Worm (Caenorhabditis elegans) whole organism, L1 larva: ENCODE data around the gene C28C12.11.
A peak's percentile ranks its signal among the peaks of the same experiment; 100 is the strongest.

Source experiments
- C16A3.4 ChIP-seq: fragments of 150-350 bp; optimal IDR thresholded peaks from 2 replicates; lab custom pipeline; 2014; ENCODE audit warnings: missing biosample characterization, missing genetic modification characterization
- C34B4.2 ChIP-seq: sonication (generic microtip); optimal IDR thresholded peaks from 2 replicates; lab custom pipeline; 2017; ENCODE audit warnings: mild to moderate bottlenecking, missing genetic modification characterization, missing compliant biosample characterization
- F16B12.6 ChIP-seq: fragments of 150-350 bp; optimal IDR thresholded peaks from 2 replicates; lab custom pipeline; 2014; ENCODE audit warnings: missing biosample characterization, missing genetic modification characterization
- Y116A8C.19 ChIP-seq: sonication (generic microtip); optimal IDR thresholded peaks from 2 replicates; lab custom pipeline; 2016; ENCODE audit warnings: missing compliant biosample characterization, missing genetic modification characterization, borderline replicate concordance
- alr-1 ChIP-seq: fragments of 200-800 bp; sonication (Bioruptor generic); optimal IDR thresholded peaks from 2 replicates; lab custom pipeline; 2018; ENCODE audit warnings: borderline replicate concordance, mild to moderate bottlenecking, missing genetic modification characterization, missing compliant biosample characterization
- aly-2 ChIP-seq: fragments of 150-350 bp; optimal IDR thresholded peaks from 2 replicates; lab custom pipeline; 2014; ENCODE audit warnings: missing biosample characterization, missing genetic modification characterization
- blmp-1 ChIP-seq: fragments of 150-350 bp; optimal IDR thresholded peaks from 2 replicates; lab custom pipeline; 2014; ENCODE audit warnings: missing biosample characterization, missing genetic modification characterization
- ceh-8 ChIP-seq: fragments of 200-800 bp; sonication (Bioruptor generic); optimal IDR thresholded peaks from 2 replicates; lab custom pipeline; 2018; ENCODE audit warnings: mild to moderate bottlenecking, missing genetic modification characterization, moderate library complexity, missing compliant biosample characterization
- ceh-82 ChIP-seq, 3 experiments: fragments of 150-350 bp in 1 of 3; sonication (generic microtip) in 2 of 3; optimal IDR thresholded peaks; 2 replicates each; lab custom pipeline; 2014 to 2017; ENCODE audit warnings: missing biosample characterization in 3 of 3, missing genetic modification characterization in 3 of 3
- ceh-90 ChIP-seq: sonication (generic microtip); optimal IDR thresholded peaks from 2 replicates; lab custom pipeline; 2016; ENCODE audit warnings: missing genetic modification characterization, missing compliant biosample characterization
- dpl-1 ChIP-seq, 3 experiments: fragments of 150-350 bp in 2 of 3; sonication (generic microtip) in 1 of 3; optimal IDR thresholded peaks; 2 replicates each; lab custom pipeline; 2014 to 2017; ENCODE audit warnings: missing biosample characterization in 3 of 3, missing genetic modification characterization in 3 of 3, missing genetic modification reagents in 3 of 3
- dsc-1 ChIP-seq: sonication (generic microtip); optimal IDR thresholded peaks from 2 replicates; lab custom pipeline; 2016; ENCODE audit warnings: mild to moderate bottlenecking, missing genetic modification characterization, missing compliant biosample characterization
- egl-13 ChIP-seq: sonication (generic microtip); optimal IDR thresholded peaks from 2 replicates; lab custom pipeline; 2016; ENCODE audit warnings: missing genotype, missing genetic modification reagents, missing genetic modification characterization, missing compliant biosample characterization
- egl-27 ChIP-seq, 2 experiments: fragments of 150-350 bp in 1 of 2; sonication (generic microtip); optimal IDR thresholded peaks; 3 replicates each; lab custom pipeline; 2017 to 2018; ENCODE audit warnings: missing biosample characterization in 2 of 2, missing genetic modification characterization in 2 of 2, missing genetic modification reagents in 2 of 2
- elt-2 ChIP-seq: sonication (generic microtip); optimal IDR thresholded peaks from 2 replicates; lab custom pipeline; 2016; ENCODE audit warnings: missing genetic modification characterization, mild to moderate bottlenecking, inconsistent platforms, missing compliant biosample characterization, missing genetic modification reagents
- ets-5 ChIP-seq: fragments of 200-800 bp; sonication (Bioruptor generic); IDR thresholded peaks from 2 replicates; pipeline ENCODE4 v1.3.6; 2022; ENCODE audit warnings: missing genetic modification characterization, missing compliant biosample characterization
- fkh-8 ChIP-seq: sonication (generic microtip); optimal IDR thresholded peaks from 2 replicates; lab custom pipeline; 2016; ENCODE audit warnings: mild to moderate bottlenecking, missing genetic modification characterization, missing compliant biosample characterization
- hlh-17 ChIP-seq: fragments of 200-800 bp; sonication (Bioruptor generic); optimal IDR thresholded peaks from 2 replicates; lab custom pipeline; 2018; ENCODE audit warnings: missing genetic modification characterization, mild to moderate bottlenecking, missing compliant biosample characterization, moderate library complexity, borderline replicate concordance
- hlh-4 ChIP-seq: sonication (generic microtip); optimal IDR thresholded peaks from 2 replicates; lab custom pipeline; 2016; ENCODE audit warnings: mild to moderate bottlenecking, missing genetic modification characterization, missing compliant biosample characterization
- irx-1 ChIP-seq: sonication (generic microtip); optimal IDR thresholded peaks from 2 replicates; lab custom pipeline; 2016; ENCODE audit warnings: missing genetic modification characterization, missing compliant biosample characterization
- jun-1 ChIP-seq: fragments of 150-350 bp; optimal IDR thresholded peaks from 2 replicates; lab custom pipeline; 2014; ENCODE audit warnings: missing biosample characterization, missing genetic modification reagents, missing genetic modification characterization
- lin-14 ChIP-seq: fragments of 200-800 bp; sonication (Bioruptor generic); optimal IDR thresholded peaks from 2 replicates; lab custom pipeline; 2018; ENCODE audit warnings: mild to moderate bottlenecking, missing genetic modification characterization, moderate library complexity, missing compliant biosample characterization
- lin-35 ChIP-seq, 2 experiments: fragments of 150-350 bp; optimal IDR thresholded peaks; 2 replicates each; lab custom pipeline; 2014; ENCODE audit warnings: missing biosample characterization in 2 of 2, missing genetic modification characterization in 2 of 2, missing genetic modification reagents in 2 of 2
- lsy-2 ChIP-seq, 2 experiments: fragments of 150-350 bp; optimal IDR thresholded peaks; 2 replicates each; lab custom pipeline; 2014; ENCODE audit warnings: missing biosample characterization in 2 of 2, missing genetic modification characterization in 2 of 2
- mdl-1 ChIP-seq, 2 experiments: fragments of 150-350 bp; optimal IDR thresholded peaks; 2 replicates each; lab custom pipeline; 2014 to 2017; ENCODE audit warnings: missing biosample characterization in 2 of 2, missing genetic modification characterization in 2 of 2, inconsistent platforms in 1 of 2
- mep-1 ChIP-seq: fragments of 150-350 bp; optimal IDR thresholded peaks from 2 replicates; lab custom pipeline; 2014; ENCODE audit warnings: missing biosample characterization, missing genetic modification characterization
- nhr-12 ChIP-seq: sonication (generic microtip); optimal IDR thresholded peaks from 2 replicates; lab custom pipeline; 2017; ENCODE audit warnings: missing biosample characterization, missing genetic modification characterization
- nhr-20 ChIP-seq: sonication (generic microtip); optimal IDR thresholded peaks from 2 replicates; lab custom pipeline; 2016; ENCODE audit warnings: mild to moderate bottlenecking, missing genetic modification characterization, missing compliant biosample characterization
- nhr-28 ChIP-seq: fragments of 150-350 bp; optimal IDR thresholded peaks from 2 replicates; lab custom pipeline; 2014; ENCODE audit warnings: missing biosample characterization, missing genetic modification characterization
- nhr-71 ChIP-seq: sonication (generic microtip); optimal IDR thresholded peaks from 2 replicates; lab custom pipeline; 2016; ENCODE audit warnings: mild to moderate bottlenecking, missing genetic modification characterization, moderate library complexity, missing compliant biosample characterization
- nhr-76 ChIP-seq: sonication (generic microtip); optimal IDR thresholded peaks from 2 replicates; lab custom pipeline; 2017; ENCODE audit warnings: missing biosample characterization, missing genetic modification characterization
- nhr-77 ChIP-seq: fragments of 150-350 bp; optimal IDR thresholded peaks from 2 replicates; lab custom pipeline; 2014; ENCODE audit warnings: missing biosample characterization, missing genetic modification characterization
- nhr-85 ChIP-seq: sonication (generic microtip); peaks from one replicate; lab custom pipeline; 2016; ENCODE audit warnings: missing genetic modification characterization, inconsistent platforms, missing compliant biosample characterization
- nhr-90 ChIP-seq: sonication (generic microtip); optimal IDR thresholded peaks from 2 replicates; lab custom pipeline; 2016; ENCODE audit warnings: mild to moderate bottlenecking, missing genetic modification characterization, missing compliant biosample characterization; ENCODE audit not compliant: poor library complexity
- pax-3 ChIP-seq: fragments of 200-800 bp; sonication (Bioruptor generic); optimal IDR thresholded peaks from 2 replicates; lab custom pipeline; 2018; ENCODE audit warnings: mild to moderate bottlenecking, missing genetic modification characterization, moderate library complexity, missing compliant biosample characterization
- pqm-1 ChIP-seq: sonication (generic microtip); optimal IDR thresholded peaks from 3 replicates; lab custom pipeline; 2017; ENCODE audit warnings: missing biosample characterization, missing genetic modification characterization
- rnt-1 ChIP-seq: sonication (generic microtip); optimal IDR thresholded peaks from 2 replicates; lab custom pipeline; 2016; ENCODE audit warnings: mild to moderate bottlenecking, missing genetic modification characterization, moderate library complexity, missing compliant biosample characterization
- skn-1 ChIP-seq: fragments of 150-350 bp; optimal IDR thresholded peaks from 2 replicates; lab custom pipeline; 2014; ENCODE audit warnings: missing biosample characterization, missing genetic modification characterization
- snpc-4 ChIP-seq: fragments of 150-350 bp; optimal IDR thresholded peaks from 2 replicates; lab custom pipeline; 2014; ENCODE audit warnings: missing biosample characterization, missing genetic modification characterization
- sox-4 ChIP-seq: sonication (generic microtip); optimal IDR thresholded peaks from 2 replicates; lab custom pipeline; 2016; ENCODE audit warnings: missing genetic modification characterization, missing compliant biosample characterization
- sptf-1 ChIP-seq: fragments of 150-350 bp; optimal IDR thresholded peaks from 2 replicates; lab custom pipeline; 2014; ENCODE audit warnings: missing biosample characterization, missing genetic modification characterization
- swsn-7 ChIP-seq: sonication (generic microtip); optimal IDR thresholded peaks from 2 replicates; lab custom pipeline; 2016; ENCODE audit warnings: missing genetic modification characterization, missing compliant biosample characterization
- unc-130 ChIP-seq: fragments of 150-350 bp; optimal IDR thresholded peaks from 2 replicates; lab custom pipeline; 2017; ENCODE audit warnings: missing biosample characterization, missing genetic modification characterization, inconsistent platforms
- unc-62 ChIP-seq: fragments of 150-350 bp; optimal IDR thresholded peaks from 2 replicates; lab custom pipeline; 2014; ENCODE audit warnings: missing biosample characterization, missing genetic modification reagents, missing genetic modification characterization
- unc-86 ChIP-seq: sonication (generic microtip); optimal IDR thresholded peaks from 2 replicates; lab custom pipeline; 2016; ENCODE audit warnings: missing genetic modification characterization, missing compliant biosample characterization
- xbp-1 ChIP-seq: sonication (generic microtip); optimal IDR thresholded peaks from 2 replicates; lab custom pipeline; 2016; ENCODE audit warnings: missing genetic modification characterization, missing compliant biosample characterization
- zag-1 ChIP-seq: fragments of 150-350 bp; optimal IDR thresholded peaks from 2 replicates; lab custom pipeline; 2014; ENCODE audit warnings: missing biosample characterization, missing genetic modification characterization
- zip-4 ChIP-seq: fragments of 200-800 bp; sonication (Bioruptor generic); optimal IDR thresholded peaks from 2 replicates; lab custom pipeline; 2018; ENCODE audit warnings: mild to moderate bottlenecking, missing genetic modification characterization, moderate library complexity, missing compliant biosample characterization
- ztf-11 ChIP-seq, 2 experiments: sonication (generic microtip); optimal IDR thresholded peaks; 2 replicates each; lab custom pipeline; 2016 to 2017; ENCODE audit warnings: missing genetic modification characterization in 2 of 2, missing biosample characterization in 1 of 2, missing compliant biosample characterization in 1 of 2

The C28C12.11 gene

DNA sequence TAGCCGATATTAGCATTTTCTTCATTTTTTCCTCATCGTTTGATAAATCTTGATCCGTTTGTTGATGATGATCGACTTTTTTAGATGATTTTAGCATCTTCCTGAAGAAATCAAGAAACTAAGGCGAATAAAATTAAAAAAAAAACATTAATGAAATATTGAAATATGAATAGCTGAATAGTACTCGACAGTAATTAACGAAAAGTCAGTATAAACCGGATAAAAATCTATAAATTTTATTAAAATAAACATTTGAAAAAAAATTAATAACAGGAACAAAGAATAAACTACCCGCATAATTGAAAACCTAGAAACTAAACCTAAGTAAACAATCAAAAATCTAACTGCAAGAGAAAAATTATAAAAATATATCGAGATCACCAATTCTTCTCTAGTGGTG is 22.4 kb downstream of the C28C12.11 start, which contains the start of gene C28C12.12:
Gene C28C12.12, minus strand, starts transcription at position 101 of the 400 bp plus-strand sequence.
- TF ChIP-seq hlh-17 (GFP tag; lab: Kevin White, UChicago) (no peak), nhr-90 (no peak), fkh-8 (no peak), lin-14 (GFP tag; lab: Kevin White, UChicago) (no peak), pqm-1 (tag; lab: Kevin White, UChicago) (no peak), aly-2 (no peak), zag-1 (tag; lab: Kevin White, UChicago) (no peak), nhr-71 (tag; lab: Kevin White, UChicago) (no peak), egl-13 (tag; lab: Kevin White, UChicago) (no peak), jun-1 (tag; lab: Kevin White, UChicago) (no peak), unc-130 (no peak), mdl-1 (tag; optimal IDR thresholded peaks at IDR 0.05; lab: Kevin White, UChicago) (no peak), ceh-8 (GFP tag; lab: Kevin White, UChicago) (no peak), ets-5 (no peak)

ce11 chrIV:8498773-8499360 is 25.0 kb downstream of the C28C12.11 start, which contains the start of the genes acdh-13 and mesp-1:
acdh-13 (minus strand) TSS chrIV:8498823.
mesp-1 (plus strand) TSS chrIV:8499310.
- peak; percentile 64 for TF ChIP-seq nhr-90
- peak; percentile 62 for TF ChIP-seq nhr-85 (tag; lab: Kevin White, UChicago)
- TF ChIP-seq snpc-4 = peak; percentile 20
- TF ChIP-seq ztf-11 (tag; optimal IDR thresholded peaks at IDR 0.05; lab: Kevin White, UChicago) = peak in 1 of 2 experiments; percentile 66
- TF ChIP-seq pax-3 (tag; lab: Kevin White, UChicago) = peak; percentile 64
- TF ChIP-seq unc-130 = no peak
- TF ChIP-seq blmp-1 (tag; lab: Kevin White, UChicago) = peak; percentile 16
- peak; percentile 19 for TF ChIP-seq sox-4 (tag; lab: Kevin White, UChicago)
- no peak for TF ChIP-seq nhr-28 (tag; lab: Kevin White, UChicago)
- TF ChIP-seq nhr-76 (tag; lab: Kevin White, UChicago) = no peak
- peak; percentile 20 for TF ChIP-seq elt-2 (tag; lab: Kevin White, UChicago)
- no peak for TF ChIP-seq sptf-1 (tag; lab: Kevin White, UChicago)
- no peak for TF ChIP-seq C34B4.2 (tag; lab: Kevin White, UChicago)
- TF ChIP-seq skn-1 = peak; percentile 31
- TF ChIP-seq mep-1 = peak; percentile 39
- TF ChIP-seq egl-27 (tag; optimal IDR thresholded peaks at IDR 0.05; lab: Kevin White, UChicago) = no peak
- peak; percentile 69 for TF ChIP-seq irx-1
- TF ChIP-seq hlh-4 (tag; lab: Kevin White, UChicago) = no peak
- no peak for TF ChIP-seq nhr-12 (tag; lab: Kevin White, UChicago)
- TF ChIP-seq dsc-1 (tag; lab: Kevin White, UChicago) = peak; percentile 46
- TF ChIP-seq nhr-20 (tag; lab: Kevin White, UChicago) = peak; percentile 53
- TF ChIP-seq swsn-7 (tag; lab: Kevin White, UChicago) = peak; percentile 43
- peak; percentile 88 to 93 (median 91) for TF ChIP-seq dpl-1 (GFP tag; optimal IDR thresholded peaks at IDR 0.05; lab: Kevin White, UChicago)
- TF ChIP-seq alr-1 (tag; lab: Kevin White, UChicago) = no peak
- TF ChIP-seq zip-4 (GFP tag; lab: Kevin White, UChicago) = no peak
- peak; percentile 10 for TF ChIP-seq C16A3.4 (tag; lab: Kevin White, UChicago)
- peak; percentile 10 for TF ChIP-seq unc-86
- TF ChIP-seq ceh-90 = peak; percentile 84
- peak; percentile 8 for TF ChIP-seq F16B12.6 (tag; lab: Kevin White, UChicago)
- peak in 1 of 3 experiments; percentile 24 for TF ChIP-seq ceh-82 (tag; optimal IDR thresholded peaks at IDR 0.05; lab: Kevin White, UChicago)
- peak; percentile 92 to 94 for TF ChIP-seq lin-35 (GFP tag; optimal IDR thresholded peaks at IDR 0.05; lab: Kevin White, UChicago)
- peak; percentile 29 for TF ChIP-seq fkh-8
- peak; percentile 61 for TF ChIP-seq egl-13 (tag; lab: Kevin White, UChicago)
- peak; percentile 67 for TF ChIP-seq nhr-71 (tag; lab: Kevin White, UChicago)
- peak; percentile 35 for TF ChIP-seq xbp-1 (tag; lab: Kevin White, UChicago)
- no peak for TF ChIP-seq unc-62 (GFP tag; lab: Kevin White, UChicago)
- no peak for TF ChIP-seq jun-1 (tag; lab: Kevin White, UChicago)
- TF ChIP-seq pqm-1 (tag; lab: Kevin White, UChicago) = no peak
- TF ChIP-seq rnt-1 (tag; lab: Kevin White, UChicago) = peak; percentile 95
- peak; percentile 43 to 66 for TF ChIP-seq lsy-2 (tag; optimal IDR thresholded peaks at IDR 0.05; lab: Kevin White, UChicago)
- TF ChIP-seq nhr-77 = no peak
- TF ChIP-seq Y116A8C.19 (tag; lab: Kevin White, UChicago) = no peak
